Worm (Caenorhabditis elegans): Measurements from ENCODE around the gene ZK287.7.

- TF ChIP-seq tra-1 (GFP tag; IDR thresholded peaks at IDR 0.05) (no peak), set-16 (GFP tag; IDR thresholded peaks at IDR 0.05) (no peak), mxl-3 (GFP tag; optimal IDR thresholded peaks at IDR 0.05) (no peak)
Observed at ce11 chrV:9731852-9732251, 39.0 kb downstream of the ZK287.7 start.
